Fruit fly (Drosophila melanogaster) whole organism, embryonic: ENCODE results near the gene CG14454.

ENCODE experiments used
- ATbp ChIP-seq: fragments of 200-800 bp; sonication (Bioruptor generic); optimal IDR thresholded peaks from 2 replicates; lab custom pipeline; 2017; ENCODE audit warnings: missing biosample characterization, mild to moderate bottlenecking, missing genetic modification characterization, missing genetic modification reagents
- Adf1 ChIP-seq: fragments of 200-800 bp; sonication (Bioruptor generic); IDR thresholded peaks from 2 replicates; pipeline ENCODE4 v1.3.6; 2022; ENCODE audit warnings: missing biosample characterization, missing genetic modification characterization
- Bgb ChIP-seq: fragments of 200-800 bp; sonication (Bioruptor generic); IDR thresholded peaks from 2 replicates; pipeline ENCODE4 v1.3.6; 2022; ENCODE audit warnings: missing biosample characterization, missing genetic modification characterization; ENCODE audit not compliant: partially characterized antibody
- CG11723 ChIP-seq: fragments of 200-800 bp; sonication (Bioruptor generic); optimal IDR thresholded peaks from 2 replicates; lab custom pipeline; 2017; ENCODE audit warnings: missing biosample characterization, mild to moderate bottlenecking, missing genetic modification characterization
- CG12219 ChIP-seq: fragments of 200-800 bp; sonication (Bioruptor generic); optimal IDR thresholded peaks from 3 replicates; lab custom pipeline; 2018; ENCODE audit warnings: missing biosample characterization, mild to moderate bottlenecking, missing genetic modification characterization
- CG14860 ChIP-seq: fragments of 200-800 bp; sonication (Bioruptor generic); IDR thresholded peaks from 3 replicates; pipeline ENCODE4 v1.3.6; 2022; ENCODE audit warnings: missing biosample characterization, missing genetic modification characterization; ENCODE audit not compliant: partially characterized antibody
- CG1603 ChIP-seq: fragments of 200-800 bp; sonication (Bioruptor generic); optimal IDR thresholded peaks from 2 replicates; lab custom pipeline; 2019; ENCODE audit warnings: missing biosample characterization, mild to moderate bottlenecking, missing genetic modification characterization, moderate library complexity
- CG1647 ChIP-seq: fragments of 200-800 bp; sonication (Bioruptor generic); optimal IDR thresholded peaks from 3 replicates; lab custom pipeline; 2016; ENCODE audit warnings: missing biosample characterization, missing genetic modification characterization
- CG18619 ChIP-seq: fragments of 200-800 bp; sonication (Bioruptor generic); optimal IDR thresholded peaks from 3 replicates; lab custom pipeline; 2017; ENCODE audit warnings: missing biosample characterization, mild to moderate bottlenecking, missing genetic modification characterization
- CG2199 ChIP-seq: fragments of 200-800 bp; sonication (Bioruptor generic); IDR thresholded peaks from 3 replicates; pipeline ENCODE4 v1.3.6; 2022; ENCODE audit warnings: missing biosample characterization, missing genetic modification characterization
- CG32772 ChIP-seq: fragments of 200-800 bp; sonication (Bioruptor generic); IDR thresholded peaks from 2 replicates; pipeline ENCODE4 v1.3.6; 2022; ENCODE audit warnings: missing biosample characterization, missing genetic modification characterization
- CG3847 ChIP-seq: fragments of 200-800 bp; sonication (Bioruptor generic); IDR thresholded peaks from 2 replicates; pipeline ENCODE4 v1.3.6; 2022; ENCODE audit warnings: missing biosample characterization, missing genetic modification characterization
- CG6175 ChIP-seq: fragments of 200-800 bp; sonication (Bioruptor generic); IDR thresholded peaks from 3 replicates; pipeline ENCODE4 v1.3.6; 2022; ENCODE audit warnings: missing biosample characterization, missing genetic modification characterization
- CG9215 ChIP-seq: fragments of 200-800 bp; sonication (Bioruptor generic); IDR thresholded peaks from 2 replicates; pipeline ENCODE4 v1.3.6; 2022; ENCODE audit warnings: missing biosample characterization, missing genetic modification characterization
- CrebB ChIP-seq: fragments of 200-800 bp; sonication (Bioruptor generic); optimal IDR thresholded peaks from 3 replicates; lab custom pipeline; 2018; ENCODE audit warnings: missing biosample characterization, mild to moderate bottlenecking, missing genetic modification characterization
- D19B ChIP-seq: fragments of 200-800 bp; sonication (Bioruptor generic); optimal IDR thresholded peaks from 2 replicates; lab custom pipeline; 2017; ENCODE audit warnings: missing biosample characterization, mild to moderate bottlenecking, missing genetic modification characterization
- Drgx ChIP-seq: fragments of 200-800 bp; sonication (Bioruptor generic); IDR thresholded peaks from 2 replicates; pipeline ENCODE4 v1.3.6; 2022; ENCODE audit warnings: missing biosample characterization, missing genetic modification characterization
- E2f2 ChIP-seq: fragments of 200-800 bp; sonication (Bioruptor generic); IDR thresholded peaks from 2 replicates; pipeline ENCODE4 v1.3.6; 2022; ENCODE audit warnings: missing biosample characterization, missing genetic modification characterization
- Eip74EF ChIP-seq, 2 experiments: fragments of 200-800 bp in 1 of 2; fragments of >200 bp in 1 of 2; sonication (Bioruptor generic) in 1 of 2; optimal IDR thresholded peaks; 2 replicates each; lab custom pipeline; 2017 to 2019; ENCODE audit warnings: missing biosample characterization in 2 of 2, missing genetic modification characterization in 2 of 2, mild to moderate bottlenecking in 1 of 2, moderate library complexity in 1 of 2
- Gsc ChIP-seq: fragments of 200-800 bp; sonication (Bioruptor generic); IDR thresholded peaks from 2 replicates; pipeline ENCODE4 v1.3.6; 2022; ENCODE audit warnings: missing biosample characterization, missing genetic modification characterization
- H15 ChIP-seq: fragments of 200-800 bp; sonication (Bioruptor generic); IDR thresholded peaks from 3 replicates; pipeline ENCODE4 v1.3.6; 2022; ENCODE audit warnings: missing biosample characterization, missing genetic modification characterization
- Hsf ChIP-seq: fragments of 200-800 bp; sonication (Bioruptor generic); optimal IDR thresholded peaks from 3 replicates; lab custom pipeline; 2016; ENCODE audit warnings: missing biosample characterization, missing genetic modification characterization
- Mad ChIP-seq: fragments of 200-800 bp; sonication (Bioruptor generic); optimal IDR thresholded peaks from 2 replicates; lab custom pipeline; 2016; ENCODE audit warnings: missing biosample characterization, missing genetic modification characterization
- Max ChIP-seq: fragments of 200-800 bp; sonication (Bioruptor generic); optimal IDR thresholded peaks from 2 replicates; lab custom pipeline; 2016; ENCODE audit warnings: missing biosample characterization, mild to moderate bottlenecking, missing genetic modification characterization
- Optix ChIP-seq: fragments of 200-800 bp; sonication (Bioruptor generic); IDR thresholded peaks from 3 replicates; pipeline ENCODE4 v1.3.6; 2022; ENCODE audit warnings: missing biosample characterization, missing genetic modification characterization
- Poxn ChIP-seq: fragments of 200-800 bp; sonication (Bioruptor generic); IDR thresholded peaks from 2 replicates; pipeline ENCODE4 v1.3.6; 2022; ENCODE audit warnings: missing biosample characterization, missing genetic modification characterization
- Sox102F ChIP-seq: fragments of 200-800 bp; sonication (Bioruptor generic); optimal IDR thresholded peaks from 2 replicates; lab custom pipeline; 2018; ENCODE audit warnings: missing biosample characterization, mild to moderate bottlenecking, missing genetic modification characterization, moderate library complexity
- ara ChIP-seq: fragments of 200-800 bp; sonication (Bioruptor generic); IDR thresholded peaks from 2 replicates; pipeline ENCODE4 v1.3.6; 2022; ENCODE audit warnings: missing biosample characterization, missing genetic modification characterization
- ase ChIP-seq: fragments of 200-800 bp; sonication (Bioruptor generic); IDR thresholded peaks from 3 replicates; pipeline ENCODE4 v1.3.6; 2022; ENCODE audit warnings: missing biosample characterization, missing genetic modification characterization
- bbx ChIP-seq: fragments of 200-800 bp; sonication (Bioruptor generic); IDR thresholded peaks from 2 replicates; pipeline ENCODE4 v1.3.6; 2022; ENCODE audit warnings: missing biosample characterization, missing genetic modification characterization; ENCODE audit not compliant: partially characterized antibody
- eyg ChIP-seq: fragments of 200-800 bp; sonication (Bioruptor generic); optimal IDR thresholded peaks from 3 replicates; lab custom pipeline; 2016; ENCODE audit warnings: missing biosample characterization, missing genetic modification characterization
- fd96Cb ChIP-seq: fragments of 200-800 bp; sonication (Bioruptor generic); optimal IDR thresholded peaks from 2 replicates; lab custom pipeline; 2018; ENCODE audit warnings: missing biosample characterization, mild to moderate bottlenecking, missing genetic modification characterization, moderate library complexity
- fu2 ChIP-seq: fragments of 200-800 bp; sonication (Bioruptor generic); optimal IDR thresholded peaks from 2 replicates; lab custom pipeline; 2016; ENCODE audit warnings: missing biosample characterization, missing genetic modification characterization
- grau ChIP-seq: fragments of 200-800 bp; optimal IDR thresholded peaks from 3 replicates; lab custom pipeline; 2019; ENCODE audit warnings: missing biosample characterization, mild to moderate bottlenecking, missing genetic modification characterization, moderate library complexity
- grn ChIP-seq: fragments of 200-800 bp; sonication (Bioruptor generic); optimal IDR thresholded peaks from 3 replicates; lab custom pipeline; 2017; ENCODE audit warnings: missing biosample characterization, missing genetic modification characterization
- gro ChIP-seq: fragments of 200-800 bp; sonication (Bioruptor generic); optimal IDR thresholded peaks from 2 replicates; lab custom pipeline; 2016; ENCODE audit warnings: missing biosample characterization, missing genetic modification characterization
- kay ChIP-seq: fragments of 200-800 bp; sonication (Bioruptor generic); optimal IDR thresholded peaks from 2 replicates; lab custom pipeline; 2016; ENCODE audit warnings: missing biosample characterization, missing genetic modification characterization
- knrl ChIP-seq: fragments of 200-800 bp; sonication (Bioruptor generic); IDR thresholded peaks from 3 replicates; pipeline ENCODE4 v1.3.6; 2022; ENCODE audit warnings: missing biosample characterization, missing genetic modification characterization; ENCODE audit not compliant: partially characterized antibody
- lbe ChIP-seq: fragments of 200-800 bp; sonication (Bioruptor generic); optimal IDR thresholded peaks from 2 replicates; lab custom pipeline; 2016; ENCODE audit warnings: missing biosample characterization, mild to moderate bottlenecking, missing genetic modification characterization
- pan ChIP-seq, 4 experiments: fragments of >200 bp in 3 of 4; fragments of 200-800 bp in 1 of 4; sonication (Bioruptor generic) in 1 of 4; optimal IDR thresholded peaks in 3 of 4; IDR thresholded peaks in 1 of 4; 2 replicates each; pipeline versions ENCODE4 v1.3.6 to Lab custom; 2017 to 2022; ENCODE audit warnings: missing biosample characterization in 2 of 4, missing genetic modification characterization in 2 of 4, mixed read lengths in 1 of 4
- pita ChIP-seq: fragments of 200-800 bp; sonication (Bioruptor generic); optimal IDR thresholded peaks from 2 replicates; lab custom pipeline; 2017; ENCODE audit warnings: missing biosample characterization, mild to moderate bottlenecking, missing genetic modification characterization
- sob ChIP-seq: fragments of 200-800 bp; sonication (Bioruptor generic); IDR thresholded peaks from 2 replicates; pipeline ENCODE4 v1.3.6; 2022; ENCODE audit warnings: missing biosample characterization, missing genetic modification characterization
- stc ChIP-seq: fragments of 200-800 bp; sonication (Bioruptor generic); IDR thresholded peaks from 2 replicates; pipeline ENCODE4 v1.3.6; 2022; ENCODE audit warnings: missing biosample characterization, missing genetic modification characterization
- tin ChIP-seq: fragments of 200-800 bp; sonication (Bioruptor generic); optimal IDR thresholded peaks from 3 replicates; lab custom pipeline; 2016; ENCODE audit warnings: missing biosample characterization, missing genetic modification characterization
- tx ChIP-seq: fragments of 200-800 bp; sonication (Bioruptor generic); optimal IDR thresholded peaks from 2 replicates; lab custom pipeline; 2016; ENCODE audit warnings: missing biosample characterization, missing genetic modification characterization
- unpg ChIP-seq: fragments of 200-800 bp; sonication (Bioruptor generic); optimal IDR thresholded peaks from 3 replicates; lab custom pipeline; 2018; ENCODE audit warnings: missing biosample characterization, mild to moderate bottlenecking, missing genetic modification characterization, moderate library complexity
- zen ChIP-seq: fragments of 200-800 bp; sonication (Bioruptor generic); optimal IDR thresholded peaks from 3 replicates; lab custom pipeline; 2018; ENCODE audit warnings: missing biosample characterization, mild to moderate bottlenecking, missing genetic modification characterization, moderate library complexity
- zen2 ChIP-seq: fragments of 200-800 bp; sonication (Bioruptor generic); IDR thresholded peaks from 3 replicates; pipeline ENCODE4 v1.3.6; 2022; ENCODE audit warnings: missing biosample characterization, missing genetic modification characterization; ENCODE audit not compliant: partially characterized antibody

The CG14454 gene

dm6 chr3L:22717137-22717767 is 24.9 kb upstream of the CG14454 start, which contains the start of the genes ArfGAP3 and CG32452 (continued):
- TF ChIP-seq CG11723 (GFP tag; lab: Kevin White, UChicago), result peak; percentile 37
- no peak for TF ChIP-seq Gsc (GFP tag; lab: Robert Waterston, UW)
- TF ChIP-seq grau (tag; lab: Kevin White, UChicago), result peak; percentile 74
- TF ChIP-seq ase (GFP tag; lab: Robert Waterston, UW), result peak; percentile 65
- peak; percentile 64 for TF ChIP-seq fd96Cb (tag; lab: Kevin White, UChicago)
- peak; percentile 68 for TF ChIP-seq unpg
- TF ChIP-seq Hsf (GFP tag; lab: Kevin White, UChicago), result peak; percentile 84
- peak; percentile 24 for TF ChIP-seq gro (GFP tag; lab: Kevin White, UChicago)
- peak; percentile 59 for TF ChIP-seq Drgx (GFP tag; lab: Robert Waterston, UW)
- TF ChIP-seq Mad, result peak; percentile 71
- peak; percentile 26; the same call in 1 of the 2 replicates for TF ChIP-seq bbx (GFP tag; lab: Robert Waterston, UW)
- TF ChIP-seq pan (optimal IDR thresholded peaks at IDR 0.05; lab: Kevin White, UChicago), result no peak
- TF ChIP-seq pan (GFP tag; optimal IDR thresholded peaks at IDR 0.05 in 1 of 2, IDR thresholded peaks at IDR 0.05 in 1 of 2), result peak in 1 of 2 experiments; percentile 79
- peak; percentile 38; the same call in 1 of the 2 replicates for TF ChIP-seq stc (GFP tag; lab: Robert Waterston, UW)
- no peak for TF ChIP-seq pita
- peak; percentile 50 for TF ChIP-seq CrebB (tag; lab: Kevin White, UChicago)
- TF ChIP-seq Max (GFP tag; lab: Kevin White, UChicago), result peak; percentile 83
- peak; percentile 45 for TF ChIP-seq D19B
- peak; percentile 32; the same call in 1 of the 3 replicates for TF ChIP-seq Optix (GFP tag; lab: Robert Waterston, UW)
- TF ChIP-seq zen (tag; lab: Kevin White, UChicago), result peak; percentile 66
- TF ChIP-seq Sox102F (GFP tag; lab: Kevin White, UChicago), result peak; percentile 75
- TF ChIP-seq eyg (GFP tag; lab: Kevin White, UChicago), result no peak
- TF ChIP-seq CG1603 (tag; lab: Kevin White, UChicago), result peak; percentile 51
- peak; percentile 60 for TF ChIP-seq CG1647 (GFP tag; lab: Kevin White, UChicago)
- peak; percentile 80 for TF ChIP-seq CG3847
- TF ChIP-seq knrl (GFP tag; lab: Robert Waterston, UW), result peak; percentile 49; the same call in 2 of the 3 replicates
- TF ChIP-seq CG9215 (GFP tag; lab: Robert Waterston, UW), result peak; percentile 67
- no peak for TF ChIP-seq CG14860
- peak in 1 of 2 experiments; percentile 50 for TF ChIP-seq Eip74EF (GFP tag; optimal IDR thresholded peaks at IDR 0.05; lab: Kevin White, UChicago)
- no peak for TF ChIP-seq grn (GFP tag; lab: Kevin White, UChicago)
- peak; percentile 72 for TF ChIP-seq tin (GFP tag; lab: Kevin White, UChicago)
- peak; percentile 42 for TF ChIP-seq kay (GFP tag; lab: Kevin White, UChicago)
- peak; percentile 31; the same call in 1 of the 2 replicates for TF ChIP-seq Adf1 (GFP tag; lab: Robert Waterston, UW)
- TF ChIP-seq CG2199 (GFP tag; lab: Robert Waterston, UW), result no peak
- peak; percentile 29 for TF ChIP-seq ATbp
- peak; percentile 48 for TF ChIP-seq fu2 (GFP tag; lab: Kevin White, UChicago)
- TF ChIP-seq lbe (GFP tag; lab: Kevin White, UChicago), result peak; percentile 31
- TF ChIP-seq CG12219 (GFP tag; lab: Kevin White, UChicago), result peak; percentile 32
- peak; percentile 27; the same call in 2 of the 3 replicates for TF ChIP-seq zen2 (GFP tag; lab: Robert Waterston, UW)
- peak; percentile 74 for TF ChIP-seq CG18619 (GFP tag; lab: Kevin White, UChicago)
- TF ChIP-seq E2f2, result peak; percentile 54; the same call in 1 of the 2 replicates
- no peak for TF ChIP-seq Poxn
- TF ChIP-seq H15 (GFP tag; lab: Robert Waterston, UW), result peak; percentile 62; the same call in 1 of the 3 replicates
- TF ChIP-seq Bgb, result peak; percentile 30; the same call in 1 of the 2 replicates
- TF ChIP-seq CG32772 (GFP tag; lab: Robert Waterston, UW), result 0 out of 2 replicates have a peak, but pooled peaks have one; percentile 41
- peak; percentile 73 for TF ChIP-seq sob (GFP tag; lab: Robert Waterston, UW)
- TF ChIP-seq tx (GFP tag; lab: Kevin White, UChicago), result peak; percentile 53
- TF ChIP-seq ara (GFP tag; lab: Robert Waterston, UW), result peak; percentile 53
- TF ChIP-seq CG6175 (GFP tag; lab: Robert Waterston, UW), result peak; percentile 34; the same call in 1 of the 3 replicates
